Fruit fly (Drosophila melanogaster) whole organism, embryonic: ENCODE measurements around the gene r-cup.
A peak's percentile ranks its signal among the peaks of the same experiment; 100 is the strongest.

ENCODE experiments used
- CG1024 ChIP-seq: fragments of 200-800 bp; sonication (Bioruptor generic); IDR thresholded peaks from 2 replicates; pipeline ENCODE4 v1.3.6; 2022; ENCODE audit warnings: missing biosample characterization, missing genetic modification characterization
- CG10979 ChIP-seq: fragments of 200-800 bp; sonication (Bioruptor generic); optimal IDR thresholded peaks from 2 replicates; lab custom pipeline; 2018; ENCODE audit warnings: missing biosample characterization, mild to moderate bottlenecking, missing genetic modification characterization, moderate library complexity
- CG15073 ChIP-seq: fragments of 200-800 bp; sonication (Bioruptor generic); optimal IDR thresholded peaks from 2 replicates; lab custom pipeline; 2016; ENCODE audit warnings: missing biosample characterization, missing genetic modification characterization
- CG1602 ChIP-seq: fragments of 200-800 bp; sonication (Bioruptor generic); optimal IDR thresholded peaks from 3 replicates; lab custom pipeline; 2016; ENCODE audit warnings: missing biosample characterization, missing genetic modification characterization
- CG18011 ChIP-seq: fragments of 200-800 bp; sonication (Bioruptor generic); optimal IDR thresholded peaks from 2 replicates; lab custom pipeline; 2017; ENCODE audit warnings: missing biosample characterization, missing genetic modification characterization, mild to moderate bottlenecking, moderate library complexity, missing genotype
- CG32532 ChIP-seq: fragments of 200-800 bp; sonication (Bioruptor generic); IDR thresholded peaks from 2 replicates; pipeline ENCODE4 v1.3.6; 2022; ENCODE audit warnings: missing biosample characterization, missing genetic modification characterization
- CG4617 ChIP-seq: fragments of 200-800 bp; sonication (Bioruptor generic); optimal IDR thresholded peaks from 3 replicates; lab custom pipeline; 2016; ENCODE audit warnings: missing biosample characterization, missing genetic modification characterization, borderline replicate concordance
- CG6654 ChIP-seq: fragments of 200-800 bp; sonication (Bioruptor generic); optimal IDR thresholded peaks from 2 replicates; lab custom pipeline; 2017; ENCODE audit warnings: missing biosample characterization, mild to moderate bottlenecking, missing genetic modification characterization
- CG6765 ChIP-seq: fragments of 200-800 bp; sonication (Bioruptor generic); optimal IDR thresholded peaks from 3 replicates; lab custom pipeline; 2017; ENCODE audit warnings: missing biosample characterization, mild to moderate bottlenecking, missing genetic modification characterization
- CG8290 ChIP-seq, 3 experiments: fragments of 200-800 bp; sonication (Bioruptor generic); optimal IDR thresholded peaks; 2 replicates each; lab custom pipeline; 2016 to 2019; ENCODE audit warnings: missing biosample characterization in 3 of 3, missing genetic modification characterization in 3 of 3, mild to moderate bottlenecking in 2 of 3, moderate library complexity in 1 of 3
- CG9932 ChIP-seq: fragments of 200-800 bp; sonication (Bioruptor generic); IDR thresholded peaks from 2 replicates; pipeline ENCODE4 v1.3.6; 2022; ENCODE audit warnings: missing biosample characterization, missing genetic modification characterization
- CTCF ChIP-seq: fragments of 200-800 bp; sonication (Bioruptor generic); optimal IDR thresholded peaks from 2 replicates; lab custom pipeline; 2017; ENCODE audit warnings: missing biosample characterization, mild to moderate bottlenecking, missing genetic modification characterization, moderate library complexity
- Dip2 ChIP-seq: fragments of 200-800 bp; sonication (Bioruptor generic); IDR thresholded peaks from 2 replicates; pipeline ENCODE4 v1.3.6; 2022; ENCODE audit warnings: missing biosample characterization, missing genetic modification characterization
- Dp ChIP-seq: fragments of 200-800 bp; sonication (Bioruptor generic); optimal IDR thresholded peaks from 2 replicates; lab custom pipeline; 2018; ENCODE audit warnings: missing biosample characterization, mild to moderate bottlenecking, missing genetic modification characterization, moderate library complexity
- Dref ChIP-seq: fragments of 200-800 bp; sonication (Bioruptor generic); IDR thresholded peaks from 2 replicates; pipeline ENCODE4 v1.3.6; 2022; ENCODE audit warnings: missing biosample characterization, missing genetic modification characterization
- ERR ChIP-seq: fragments of 200-800 bp; sonication (Bioruptor generic); optimal IDR thresholded peaks from 2 replicates; lab custom pipeline; 2016; ENCODE audit warnings: missing biosample characterization, missing genetic modification characterization
- Ets97D ChIP-seq: fragments of 200-800 bp; sonication (Bioruptor generic); optimal IDR thresholded peaks from 3 replicates; lab custom pipeline; 2016; ENCODE audit warnings: missing biosample characterization, missing genetic modification characterization
- Hand ChIP-seq: fragments of 200-800 bp; sonication (Bioruptor generic); optimal IDR thresholded peaks from 2 replicates; lab custom pipeline; 2017; ENCODE audit warnings: mild to moderate bottlenecking, missing biosample characterization, missing genetic modification reagents, missing genetic modification characterization
- HmgD ChIP-seq: fragments of 200-800 bp; sonication (Bioruptor generic); optimal IDR thresholded peaks from 3 replicates; lab custom pipeline; 2016; ENCODE audit warnings: missing biosample characterization, missing genetic modification characterization
- Lhr ChIP-seq: fragments of 200-800 bp; sonication (Bioruptor generic); optimal IDR thresholded peaks from 3 replicates; lab custom pipeline; 2017; ENCODE audit warnings: mild to moderate bottlenecking, missing biosample characterization, missing genetic modification reagents, missing genetic modification characterization
- Med ChIP-seq: fragments of 200-800 bp; sonication (Bioruptor generic); peaks from one replicate; lab custom pipeline; 2016; ENCODE audit warnings: missing biosample characterization, missing genetic modification characterization, mild to moderate bottlenecking, inconsistent platforms, moderate library complexity
- Mrtf ChIP-seq: fragments of 200-800 bp; sonication (Bioruptor generic); IDR thresholded peaks from 3 replicates; pipeline ENCODE4 v1.3.6; 2022; ENCODE audit warnings: missing biosample characterization, missing genetic modification characterization
- NC2α ChIP-seq: fragments of 200-800 bp; sonication (Bioruptor generic); optimal IDR thresholded peaks from 2 replicates; lab custom pipeline; 2016; ENCODE audit warnings: missing biosample characterization, missing genetic modification characterization
- NFAT ChIP-seq: fragments of 200-800 bp; sonication (Bioruptor generic); IDR thresholded peaks from 2 replicates; pipeline ENCODE4 v1.3.6; 2022; ENCODE audit warnings: missing biosample characterization, missing genetic modification characterization
- NK7.1 ChIP-seq: fragments of 200-800 bp; sonication (Bioruptor generic); optimal IDR thresholded peaks from 3 replicates; lab custom pipeline; 2016; ENCODE audit warnings: missing biosample characterization, missing genetic modification characterization
- Oaz ChIP-seq: fragments of 200-800 bp; sonication (Bioruptor generic); IDR thresholded peaks from 2 replicates; pipeline ENCODE4 v1.3.6; 2022; ENCODE audit warnings: missing biosample characterization, missing genetic modification characterization
- Oli ChIP-seq: fragments of 200-800 bp; sonication (Bioruptor generic); optimal IDR thresholded peaks from 2 replicates; lab custom pipeline; 2018; ENCODE audit warnings: missing biosample characterization, mild to moderate bottlenecking, missing genetic modification characterization, moderate library complexity
- Opbp ChIP-seq: fragments of 200-800 bp; sonication (Bioruptor generic); IDR thresholded peaks from 3 replicates; pipeline ENCODE4 v1.3.6; 2022; ENCODE audit warnings: missing biosample characterization, missing genetic modification characterization; ENCODE audit not compliant: partially characterized antibody
- Tbp ChIP-seq: fragments of >200 bp; optimal IDR thresholded peaks from 2 replicates; lab custom pipeline; 2018; ENCODE audit warnings: missing biosample characterization, missing genetic modification characterization
- aop ChIP-seq: fragments of 200-800 bp; sonication (Bioruptor generic); IDR thresholded peaks from 2 replicates; pipeline ENCODE4 v1.3.6; 2022; ENCODE audit warnings: missing biosample characterization, missing genetic modification characterization
- chn ChIP-seq: fragments of 200-800 bp; sonication (Bioruptor generic); optimal IDR thresholded peaks from 2 replicates; lab custom pipeline; 2016; ENCODE audit warnings: missing biosample characterization, missing genetic modification characterization
- dpn ChIP-seq, 2 experiments: fragments of 200-800 bp; sonication (Bioruptor generic); optimal IDR thresholded peaks; 3 replicates each; lab custom pipeline; 2016; ENCODE audit warnings: missing biosample characterization in 2 of 2, missing genetic modification characterization in 2 of 2
- fd64A ChIP-seq: fragments of 200-800 bp; sonication (Bioruptor generic); optimal IDR thresholded peaks from 3 replicates; lab custom pipeline; 2018; ENCODE audit warnings: missing biosample characterization, mild to moderate bottlenecking, missing genetic modification characterization
- grn ChIP-seq: fragments of 200-800 bp; sonication (Bioruptor generic); optimal IDR thresholded peaks from 3 replicates; lab custom pipeline; 2017; ENCODE audit warnings: missing biosample characterization, missing genetic modification characterization
- inv ChIP-seq: fragments of 200-800 bp; sonication (Bioruptor generic); IDR thresholded peaks from 2 replicates; pipeline ENCODE4 v1.3.6; 2022; ENCODE audit warnings: missing biosample characterization, missing genetic modification characterization; ENCODE audit not compliant: partially characterized antibody
- kah ChIP-seq: fragments of 200-800 bp; sonication (Bioruptor generic); optimal IDR thresholded peaks from 2 replicates; lab custom pipeline; 2018; ENCODE audit warnings: missing biosample characterization, mild to moderate bottlenecking, missing genetic modification characterization
- klu ChIP-seq: fragments of 200-800 bp; sonication (Bioruptor generic); IDR thresholded peaks from 2 replicates; pipeline ENCODE4 v1.3.6; 2022; ENCODE audit warnings: missing biosample characterization, missing genetic modification characterization
- lilli ChIP-seq: fragments of 200-800 bp; sonication (Bioruptor generic); optimal IDR thresholded peaks from 3 replicates; lab custom pipeline; 2016; ENCODE audit warnings: missing biosample characterization, missing genetic modification characterization
- lov ChIP-seq, 2 experiments: fragments of 200-800 bp in 1 of 2; fragments of >200 bp in 1 of 2; sonication (Bioruptor generic) in 1 of 2; IDR thresholded peaks in 1 of 2; optimal IDR thresholded peaks in 1 of 2; 2 replicates in 1 of 2; 3 replicates in 1 of 2; pipeline versions ENCODE4 v1.3.6 to Lab custom; 2017 to 2022; ENCODE audit warnings: missing biosample characterization in 1 of 2, missing genetic modification characterization in 1 of 2
- mam ChIP-seq: fragments of 200-800 bp; sonication (Bioruptor generic); optimal IDR thresholded peaks from 3 replicates; lab custom pipeline; 2016; ENCODE audit warnings: missing biosample characterization, missing genetic modification characterization
- mirr ChIP-seq: fragments of 200-800 bp; sonication (Bioruptor generic); optimal IDR thresholded peaks from 3 replicates; lab custom pipeline; 2018; ENCODE audit warnings: missing biosample characterization, mild to moderate bottlenecking, missing genetic modification characterization
- prd ChIP-seq, 3 experiments: fragments of >200 bp in 2 of 3; fragments of 200-800 bp in 1 of 3; sonication (Bioruptor generic) in 1 of 3; optimal IDR thresholded peaks in 2 of 3; IDR thresholded peaks in 1 of 3; 2 replicates in 2 of 3; 3 replicates in 1 of 3; pipeline versions ENCODE4 v1.3.6 to Lab custom; 2017 to 2022; ENCODE audit warnings: missing biosample characterization in 1 of 3, missing genetic modification characterization in 1 of 3
- repo ChIP-seq: fragments of 200-800 bp; sonication (Bioruptor generic); optimal IDR thresholded peaks from 2 replicates; lab custom pipeline; 2016; ENCODE audit warnings: missing biosample characterization, missing genetic modification characterization
- sob ChIP-seq: fragments of 200-800 bp; sonication (Bioruptor generic); IDR thresholded peaks from 2 replicates; pipeline ENCODE4 v1.3.6; 2022; ENCODE audit warnings: missing biosample characterization, missing genetic modification characterization
- ssp ChIP-seq: fragments of 200-800 bp; sonication (Bioruptor generic); IDR thresholded peaks from 2 replicates; pipeline ENCODE4 v1.3.6; 2022; ENCODE audit warnings: missing biosample characterization, missing genetic modification characterization
- tna ChIP-seq: fragments of 200-800 bp; sonication (Bioruptor generic); IDR thresholded peaks from 2 replicates; pipeline ENCODE4 v1.3.6; 2022; ENCODE audit warnings: missing biosample characterization, missing genetic modification characterization; ENCODE audit not compliant: partially characterized antibody
- unc-4 ChIP-seq: fragments of 200-800 bp; sonication (Bioruptor generic); IDR thresholded peaks from 2 replicates; pipeline ENCODE4 v1.3.6; 2022; ENCODE audit warnings: missing biosample characterization, missing genetic modification characterization; ENCODE audit not compliant: partially characterized antibody
- wor ChIP-seq: fragments of 200-800 bp; sonication (Bioruptor generic); IDR thresholded peaks from 2 replicates; pipeline ENCODE4 v1.3.6; 2022; ENCODE audit warnings: missing biosample characterization, missing genetic modification characterization
- zfh1 ChIP-seq: fragments of 200-800 bp; sonication (Bioruptor generic); IDR thresholded peaks from 3 replicates; pipeline ENCODE4 v1.3.6; 2022; ENCODE audit warnings: missing biosample characterization, missing genetic modification characterization

The r-cup gene

dm6 chrX:21035208-21035937, 9.7 kb upstream of the r-cup start, which contains the start of gene Ntf-2 (continued):
- TF ChIP-seq Oli (tag; lab: Kevin White, UChicago) (no peak), CG6654 (GFP tag; lab: Kevin White, UChicago) (no peak), ssp (no peak), lilli (GFP tag; lab: Kevin White, UChicago) (peak; percentile 44), wor (GFP tag; lab: Robert Waterston, UW) (no peak), klu (0 out of 2 replicates have a peak, but pooled peaks have one; percentile 14), CG32532 (GFP tag; lab: Robert Waterston, UW) (peak; percentile 38; the same call in 1 of the 2 replicates), dpn (GFP tag; optimal IDR thresholded peaks at IDR 0.05; lab: Kevin White, UChicago) (peak; percentile 20 to 29), sob (GFP tag; lab: Robert Waterston, UW) (peak; percentile 39; the same call in 1 of the 2 replicates), CG1602 (peak; percentile 16), grn (GFP tag; lab: Kevin White, UChicago) (peak; percentile 7), inv (GFP tag; lab: Robert Waterston, UW) (peak; percentile 74), Dref (GFP tag; lab: Robert Waterston, UW) (peak; percentile 96), NC2α (GFP tag; lab: Kevin White, UChicago) (no peak), Ets97D (GFP tag; lab: Kevin White, UChicago) (peak; percentile 54), CG8290 (GFP tag; optimal IDR thresholded peaks at IDR 0.05; lab: Kevin White, UChicago) (no peak), CG8290 (tag; optimal IDR thresholded peaks at IDR 0.05; lab: Kevin White, UChicago) (peak in 1 of 2 experiments; percentile 58), CG15073 (GFP tag; lab: Kevin White, UChicago) (no peak), CG18011 (GFP tag; lab: Kevin White, UChicago) (no peak), chn (GFP tag; lab: Kevin White, UChicago) (no peak), CG1024 (no peak), CTCF (GFP tag; lab: Kevin White, UChicago) (no peak), aop (no peak), NK7.1 (GFP tag; lab: Kevin White, UChicago) (no peak), Dp (peak; percentile 53), Opbp (GFP tag; lab: Robert Waterston, UW) (peak; percentile 88), zfh1 (GFP tag; lab: Robert Waterston, UW) (0 out of 3 replicates have a peak, but pooled peaks have one; percentile 29), CG6765 (no peak), kah (no peak), Oaz (GFP tag; lab: Robert Waterston, UW) (no peak), mirr (GFP tag; lab: Kevin White, UChicago) (peak; percentile 17), fd64A (GFP tag; lab: Kevin White, UChicago) (no peak), tna (GFP tag; lab: Robert Waterston, UW) (peak; percentile 76), ERR (GFP tag; lab: Kevin White, UChicago) (no peak), unc-4 (GFP tag; lab: Robert Waterston, UW) (peak; percentile 70), Med (GFP tag; lab: Kevin White, UChicago) (peak; percentile 75), Mrtf (GFP tag; lab: Robert Waterston, UW) (no peak), Tbp (GFP tag; lab: Kevin White, UChicago) (no peak), CG10979 (tag; lab: Kevin White, UChicago) (no peak), HmgD (GFP tag; lab: Kevin White, UChicago) (peak; percentile 55), Hand (GFP tag; lab: Kevin White, UChicago) (no peak), lov (optimal IDR thresholded peaks at IDR 0.05; lab: Kevin White, UChicago) (no peak), lov (GFP tag; IDR thresholded peaks at IDR 0.05; lab: Robert Waterston, UW) (no peak), Lhr (GFP tag; lab: Kevin White, UChicago) (peak; percentile 13), CG4617 (GFP tag; lab: Kevin White, UChicago) (peak; percentile 30), NFAT (GFP tag; lab: Robert Waterston, UW) (peak; percentile 56; the same call in 1 of the 2 replicates), mam (peak; percentile 42), Dip2 (GFP tag; lab: Robert Waterston, UW) (no peak), prd (optimal IDR thresholded peaks at IDR 0.05; lab: Kevin White, UChicago) (no peak), prd (GFP tag; IDR thresholded peaks at IDR 0.05; lab: Robert Waterston, UW) (0 out of 3 replicates have a peak, but pooled peaks have one; percentile 11), CG9932 (GFP tag; lab: Robert Waterston, UW) (peak; percentile 80), repo (no peak)
